Fruit fly (Drosophila melanogaster) S2 (cell line): Measurements from ENCODE around the gene Ptp61F.

Experiments used
- CG8478 ChIP-seq: fragments of >200 bp; optimal IDR thresholded peaks from 2 replicates; lab custom pipeline; 2018
- CTCF ChIP-seq, 2 experiments: fragments of >200 bp; optimal IDR thresholded peaks; 2 replicates each; lab custom pipeline; 2018

DNA sequence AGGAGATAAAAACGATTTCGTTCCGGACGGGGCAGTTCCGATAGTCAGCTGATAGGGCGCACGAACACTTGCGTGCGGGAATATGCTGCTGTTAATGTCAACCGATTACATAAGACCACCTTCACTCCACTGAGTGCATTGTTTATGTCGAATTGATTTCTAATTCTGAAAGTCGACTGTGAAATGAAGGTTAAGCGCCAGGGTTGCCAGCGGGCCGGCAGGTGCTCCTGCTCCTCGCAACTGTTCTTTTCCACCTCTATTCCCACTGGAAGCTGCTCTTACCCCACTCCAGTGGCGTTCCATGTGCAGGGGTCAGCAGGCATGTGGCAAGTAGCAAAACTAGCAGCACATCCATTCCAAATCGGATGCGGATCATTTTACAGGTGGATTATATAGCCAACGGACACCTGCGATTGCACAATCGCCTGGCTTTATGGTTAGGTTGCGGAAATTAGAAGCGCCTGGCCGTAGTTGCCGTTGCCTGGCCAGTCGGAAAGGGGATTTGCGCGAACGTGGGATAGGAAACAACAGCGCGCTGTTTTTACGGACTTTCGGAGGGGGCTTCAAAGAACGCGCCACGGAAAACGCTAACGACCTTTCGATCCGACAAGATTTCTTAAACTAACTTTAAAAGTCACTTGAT, 41.7 kb upstream of the Ptp61F start, which contains the start of gene cue:
- TF ChIP-seq CG8478 (lab: Kevin White, UChicago): no peak
- no peak for TF ChIP-seq CTCF (optimal IDR thresholded peaks at IDR 0.05; lab: Kevin White, UChicago)
